Worm (Caenorhabditis elegans) whole organism, L1 larva: ENCODE data around the gene ttr-8.

ENCODE experiments used
- C04F5.9 ChIP-seq: sonication (generic microtip); optimal IDR thresholded peaks from 2 replicates; lab custom pipeline; 2016; ENCODE audit warnings: missing genetic modification characterization, missing compliant biosample characterization
- C16A3.4 ChIP-seq: fragments of 150-350 bp; optimal IDR thresholded peaks from 2 replicates; lab custom pipeline; 2014; ENCODE audit warnings: missing biosample characterization, missing genetic modification characterization
- C34B4.2 ChIP-seq: sonication (generic microtip); optimal IDR thresholded peaks from 2 replicates; lab custom pipeline; 2017; ENCODE audit warnings: mild to moderate bottlenecking, missing genetic modification characterization, missing compliant biosample characterization
- F16B12.6 ChIP-seq: fragments of 150-350 bp; optimal IDR thresholded peaks from 2 replicates; lab custom pipeline; 2014; ENCODE audit warnings: missing biosample characterization, missing genetic modification characterization
- Y116A8C.19 ChIP-seq: sonication (generic microtip); optimal IDR thresholded peaks from 2 replicates; lab custom pipeline; 2016; ENCODE audit warnings: missing compliant biosample characterization, missing genetic modification characterization, borderline replicate concordance
- aha-1 ChIP-seq: fragments of 150-350 bp; optimal IDR thresholded peaks from 2 replicates; lab custom pipeline; 2014; ENCODE audit warnings: missing biosample characterization, missing genetic modification characterization
- alr-1 ChIP-seq: fragments of 200-800 bp; sonication (Bioruptor generic); optimal IDR thresholded peaks from 2 replicates; lab custom pipeline; 2018; ENCODE audit warnings: borderline replicate concordance, mild to moderate bottlenecking, missing genetic modification characterization, missing compliant biosample characterization
- aly-2 ChIP-seq: fragments of 150-350 bp; optimal IDR thresholded peaks from 2 replicates; lab custom pipeline; 2014; ENCODE audit warnings: missing biosample characterization, missing genetic modification characterization
- ceh-82 ChIP-seq, 3 experiments: fragments of 150-350 bp in 1 of 3; sonication (generic microtip) in 2 of 3; optimal IDR thresholded peaks; 2 replicates each; lab custom pipeline; 2014 to 2017; ENCODE audit warnings: missing biosample characterization in 3 of 3, missing genetic modification characterization in 3 of 3
- ceh-88 ChIP-seq: fragments of 200-800 bp; sonication (Bioruptor generic); IDR thresholded peaks from 2 replicates; pipeline ENCODE4 v1.3.6; 2022; ENCODE audit warnings: missing genetic modification characterization, missing compliant biosample characterization
- ceh-90 ChIP-seq: sonication (generic microtip); optimal IDR thresholded peaks from 2 replicates; lab custom pipeline; 2016; ENCODE audit warnings: missing genetic modification characterization, missing compliant biosample characterization
- ces-1 ChIP-seq: fragments of 150-350 bp; optimal IDR thresholded peaks from 2 replicates; lab custom pipeline; 2014; ENCODE audit warnings: missing biosample characterization, missing genetic modification reagents, missing genetic modification characterization
- dpl-1 ChIP-seq, 3 experiments: fragments of 150-350 bp in 2 of 3; sonication (generic microtip) in 1 of 3; optimal IDR thresholded peaks; 2 replicates each; lab custom pipeline; 2014 to 2017; ENCODE audit warnings: missing biosample characterization in 3 of 3, missing genetic modification characterization in 3 of 3, missing genetic modification reagents in 3 of 3
- efl-1 ChIP-seq, 4 experiments: fragments of 150-350 bp; optimal IDR thresholded peaks in 3 of 4; peaks in 1 of 4; 1 replicate in 1 of 4; 2 replicates in 3 of 4; lab custom pipeline; 2014; ENCODE audit warnings: missing biosample characterization in 2 of 4, missing genetic modification characterization in 2 of 4, missing genetic modification reagents in 2 of 4
- egl-13 ChIP-seq: sonication (generic microtip); optimal IDR thresholded peaks from 2 replicates; lab custom pipeline; 2016; ENCODE audit warnings: missing genotype, missing genetic modification reagents, missing genetic modification characterization, missing compliant biosample characterization
- elt-2 ChIP-seq: sonication (generic microtip); optimal IDR thresholded peaks from 2 replicates; lab custom pipeline; 2016; ENCODE audit warnings: missing genetic modification characterization, mild to moderate bottlenecking, inconsistent platforms, missing compliant biosample characterization, missing genetic modification reagents
- elt-3 ChIP-seq, 6 experiments: fragments of 150-350 bp in 1 of 6; sonication (generic microtip); optimal IDR thresholded peaks; 2 replicates each; lab custom pipeline; 2017 to 2018; ENCODE audit warnings: missing biosample characterization in 6 of 6, missing genetic modification characterization in 6 of 6, inconsistent platforms in 1 of 6
- fos-1 ChIP-seq: fragments of 150-350 bp; optimal IDR thresholded peaks from 2 replicates; lab custom pipeline; 2014; ENCODE audit warnings: missing biosample characterization, missing genetic modification characterization
- hlh-17 ChIP-seq: fragments of 200-800 bp; sonication (Bioruptor generic); optimal IDR thresholded peaks from 2 replicates; lab custom pipeline; 2018; ENCODE audit warnings: missing genetic modification characterization, mild to moderate bottlenecking, missing compliant biosample characterization, moderate library complexity, borderline replicate concordance
- hpl-2 ChIP-seq: fragments of 150-350 bp; optimal IDR thresholded peaks from 2 replicates; lab custom pipeline; 2014; ENCODE audit warnings: missing biosample characterization, missing genetic modification reagents, missing genetic modification characterization
- irx-1 ChIP-seq: sonication (generic microtip); optimal IDR thresholded peaks from 2 replicates; lab custom pipeline; 2016; ENCODE audit warnings: missing genetic modification characterization, missing compliant biosample characterization
- jun-1 ChIP-seq: fragments of 150-350 bp; optimal IDR thresholded peaks from 2 replicates; lab custom pipeline; 2014; ENCODE audit warnings: missing biosample characterization, missing genetic modification reagents, missing genetic modification characterization
- lin-13 ChIP-seq: fragments of 150-350 bp; optimal IDR thresholded peaks from 2 replicates; lab custom pipeline; 2014; ENCODE audit warnings: missing biosample characterization, missing genetic modification reagents, missing genetic modification characterization
- lin-14 ChIP-seq: fragments of 200-800 bp; sonication (Bioruptor generic); optimal IDR thresholded peaks from 2 replicates; lab custom pipeline; 2018; ENCODE audit warnings: mild to moderate bottlenecking, missing genetic modification characterization, moderate library complexity, missing compliant biosample characterization
- lin-15B ChIP-seq: fragments of 150-350 bp; sonication (generic microtip); optimal IDR thresholded peaks from 3 replicates; lab custom pipeline; 2014; ENCODE audit warnings: missing biosample characterization, missing genetic modification characterization
- lir-3 ChIP-seq: sonication (generic microtip); optimal IDR thresholded peaks from 2 replicates; lab custom pipeline; 2016; ENCODE audit warnings: mild to moderate bottlenecking, missing genetic modification characterization, moderate library complexity, missing compliant biosample characterization; ENCODE audit not compliant: poor library complexity
- lsy-2 ChIP-seq, 2 experiments: fragments of 150-350 bp; optimal IDR thresholded peaks; 2 replicates each; lab custom pipeline; 2014; ENCODE audit warnings: missing biosample characterization in 2 of 2, missing genetic modification characterization in 2 of 2
- mep-1 ChIP-seq: fragments of 150-350 bp; optimal IDR thresholded peaks from 2 replicates; lab custom pipeline; 2014; ENCODE audit warnings: missing biosample characterization, missing genetic modification characterization
- nhr-11 ChIP-seq: fragments of 150-350 bp; optimal IDR thresholded peaks from 2 replicates; lab custom pipeline; 2014; ENCODE audit warnings: missing biosample characterization, missing genetic modification characterization
- nhr-12 ChIP-seq: sonication (generic microtip); optimal IDR thresholded peaks from 2 replicates; lab custom pipeline; 2017; ENCODE audit warnings: missing biosample characterization, missing genetic modification characterization
- nhr-19 ChIP-seq: fragments of 200-800 bp; sonication (Bioruptor generic); conservative IDR thresholded peaks from 2 replicates; pipeline ENCODE4 v1.3.6; 2022; ENCODE audit warnings: missing genetic modification characterization, missing compliant biosample characterization
- nhr-237 ChIP-seq: fragments of 150-350 bp; optimal IDR thresholded peaks from 2 replicates; lab custom pipeline; 2014; ENCODE audit warnings: missing biosample characterization, missing genetic modification characterization
- nhr-28 ChIP-seq: fragments of 150-350 bp; optimal IDR thresholded peaks from 2 replicates; lab custom pipeline; 2014; ENCODE audit warnings: missing biosample characterization, missing genetic modification characterization
- nhr-47 ChIP-seq: sonication (generic microtip); optimal IDR thresholded peaks from 2 replicates; lab custom pipeline; 2016; ENCODE audit warnings: mild to moderate bottlenecking, missing genetic modification characterization, moderate library complexity, missing compliant biosample characterization
- nhr-76 ChIP-seq: sonication (generic microtip); optimal IDR thresholded peaks from 2 replicates; lab custom pipeline; 2017; ENCODE audit warnings: missing biosample characterization, missing genetic modification characterization
- nhr-77 ChIP-seq: fragments of 150-350 bp; optimal IDR thresholded peaks from 2 replicates; lab custom pipeline; 2014; ENCODE audit warnings: missing biosample characterization, missing genetic modification characterization
- nhr-84 ChIP-seq: sonication (generic microtip); optimal IDR thresholded peaks from 2 replicates; lab custom pipeline; 2017; ENCODE audit warnings: missing biosample characterization, missing genetic modification characterization
- nhr-85 ChIP-seq: sonication (generic microtip); peaks from one replicate; lab custom pipeline; 2016; ENCODE audit warnings: missing genetic modification characterization, inconsistent platforms, missing compliant biosample characterization
- pag-3 ChIP-seq: sonication (generic microtip); optimal IDR thresholded peaks from 2 replicates; lab custom pipeline; 2017; ENCODE audit warnings: missing genetic modification characterization, mild to moderate bottlenecking, missing compliant biosample characterization, antibody characterized with exemption, borderline replicate concordance; ENCODE audit not compliant: insufficient read depth
- pqm-1 ChIP-seq: sonication (generic microtip); optimal IDR thresholded peaks from 3 replicates; lab custom pipeline; 2017; ENCODE audit warnings: missing biosample characterization, missing genetic modification characterization
- rnt-1 ChIP-seq: sonication (generic microtip); optimal IDR thresholded peaks from 2 replicates; lab custom pipeline; 2016; ENCODE audit warnings: mild to moderate bottlenecking, missing genetic modification characterization, moderate library complexity, missing compliant biosample characterization
- skn-1 ChIP-seq: fragments of 150-350 bp; optimal IDR thresholded peaks from 2 replicates; lab custom pipeline; 2014; ENCODE audit warnings: missing biosample characterization, missing genetic modification characterization
- snu-23 ChIP-seq: sonication (generic microtip); optimal IDR thresholded peaks from 2 replicates; lab custom pipeline; 2016; ENCODE audit warnings: missing genetic modification characterization, missing compliant biosample characterization
- sox-4 ChIP-seq: sonication (generic microtip); optimal IDR thresholded peaks from 2 replicates; lab custom pipeline; 2016; ENCODE audit warnings: missing genetic modification characterization, missing compliant biosample characterization
- swsn-7 ChIP-seq: sonication (generic microtip); optimal IDR thresholded peaks from 2 replicates; lab custom pipeline; 2016; ENCODE audit warnings: missing genetic modification characterization, missing compliant biosample characterization
- tbx-2 ChIP-seq: sonication (generic microtip); optimal IDR thresholded peaks from 2 replicates; lab custom pipeline; 2016; ENCODE audit warnings: missing genetic modification characterization, missing compliant biosample characterization
- tlp-1 ChIP-seq: fragments of 150-350 bp; optimal IDR thresholded peaks from 2 replicates; lab custom pipeline; 2014; ENCODE audit warnings: missing biosample characterization, missing genetic modification characterization
- unc-30 ChIP-seq: sonication (generic microtip); optimal IDR thresholded peaks from 2 replicates; lab custom pipeline; 2017; ENCODE audit warnings: missing biosample characterization, missing genetic modification characterization
- unc-86 ChIP-seq: sonication (generic microtip); optimal IDR thresholded peaks from 2 replicates; lab custom pipeline; 2016; ENCODE audit warnings: missing genetic modification characterization, missing compliant biosample characterization
- unc-98 ChIP-seq: fragments of 200-800 bp; sonication (Bioruptor generic); IDR thresholded peaks from 2 replicates; pipeline ENCODE4 v1.3.6; 2022; ENCODE audit warnings: missing genetic modification characterization, missing compliant biosample characterization
- xbp-1 ChIP-seq: sonication (generic microtip); optimal IDR thresholded peaks from 2 replicates; lab custom pipeline; 2016; ENCODE audit warnings: missing genetic modification characterization, missing compliant biosample characterization
- zip-4 ChIP-seq: fragments of 200-800 bp; sonication (Bioruptor generic); optimal IDR thresholded peaks from 2 replicates; lab custom pipeline; 2018; ENCODE audit warnings: mild to moderate bottlenecking, missing genetic modification characterization, moderate library complexity, missing compliant biosample characterization
- ztf-11 ChIP-seq, 2 experiments: sonication (generic microtip); optimal IDR thresholded peaks; 2 replicates each; lab custom pipeline; 2016 to 2017; ENCODE audit warnings: missing genetic modification characterization in 2 of 2, missing biosample characterization in 1 of 2, missing compliant biosample characterization in 1 of 2
- ztf-4 ChIP-seq: fragments of 150-350 bp; optimal IDR thresholded peaks from 2 replicates; lab custom pipeline; 2014; ENCODE audit warnings: missing biosample characterization, missing genetic modification characterization

Gene ttr-8

DNA sequence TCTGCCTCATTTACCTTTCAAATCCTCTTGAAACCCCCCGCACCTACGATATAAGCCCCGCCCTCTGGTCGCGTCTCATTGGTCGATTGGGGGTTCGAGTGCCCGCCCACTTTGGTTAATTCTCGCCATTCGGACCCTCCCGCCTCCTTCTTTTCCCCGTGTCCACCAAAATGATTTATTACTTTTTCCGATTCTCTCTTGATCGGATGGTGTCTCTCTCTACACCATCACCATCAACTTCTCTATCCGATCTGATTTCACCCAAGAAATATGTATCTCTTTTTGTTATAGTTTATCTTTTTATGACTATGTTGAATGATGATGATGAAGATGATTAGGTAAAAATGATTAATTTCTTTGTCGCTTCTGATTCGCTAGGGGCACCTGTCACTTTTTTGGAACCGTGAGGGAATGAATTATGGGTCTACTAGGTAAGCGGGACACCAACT lies 10.4 kb downstream of the ttr-8 start:
- TF ChIP-seq C04F5.9 (tag; lab: Kevin White, UChicago) (no peak), nhr-85 (tag; lab: Kevin White, UChicago) (peak; percentile 92), elt-2 (tag; lab: Kevin White, UChicago) (no peak), tbx-2 (tag; lab: Kevin White, UChicago) (peak; percentile 22), ceh-82 (tag; optimal IDR thresholded peaks at IDR 0.05; lab: Kevin White, UChicago) (no peak), elt-3 (tag; optimal IDR thresholded peaks at IDR 0.05; lab: Kevin White, UChicago) (no peak), aha-1 (tag; lab: Kevin White, UChicago) (no peak), C34B4.2 (no peak), hpl-2 (GFP tag; lab: Kevin White, UChicago) (no peak), ceh-90 (tag; lab: Kevin White, UChicago) (no peak), irx-1 (tag; lab: Kevin White, UChicago) (peak; percentile 53), nhr-19 (GFP tag; lab: Robert Waterston, UW) (peak; percentile 32), lin-15B (tag; lab: Kevin White, UChicago) (no peak), C16A3.4 (no peak), xbp-1 (tag; lab: Kevin White, UChicago) (no peak), zip-4 (no peak), egl-13 (no peak), lin-14 (GFP tag; lab: Kevin White, UChicago) (peak; percentile 60), nhr-237 (tag; lab: Kevin White, UChicago) (no peak), rnt-1 (tag; lab: Kevin White, UChicago) (peak; percentile 53), nhr-47 (tag; lab: Kevin White, UChicago) (no peak), alr-1 (no peak), ztf-4 (no peak), jun-1 (tag; lab: Kevin White, UChicago) (no peak), pqm-1 (no peak), snu-23 (GFP tag; lab: Kevin White, UChicago) (peak; percentile 34), skn-1 (no peak), nhr-11 (tag; lab: Kevin White, UChicago) (no peak), unc-98 (GFP tag; lab: Robert Waterston, UW) (no peak), lsy-2 (tag; optimal IDR thresholded peaks at IDR 0.05; lab: Kevin White, UChicago) (peak; percentile 63 to 69), pag-3 (tag; lab: Kevin White, UChicago) (no peak), nhr-12 (tag; lab: Kevin White, UChicago) (no peak), nhr-77 (tag; lab: Kevin White, UChicago) (no peak), ceh-88 (no peak), nhr-28 (tag; lab: Kevin White, UChicago) (no peak), ztf-11 (tag; optimal IDR thresholded peaks at IDR 0.05; lab: Kevin White, UChicago) (no peak), nhr-76 (tag; lab: Kevin White, UChicago) (no peak), sox-4 (tag; lab: Kevin White, UChicago) (no peak), dpl-1 (GFP tag; optimal IDR thresholded peaks at IDR 0.05; lab: Kevin White, UChicago) (no peak), Y116A8C.19 (tag; lab: Kevin White, UChicago) (no peak), lin-13 (no peak), efl-1 (optimal IDR thresholded peaks at IDR 0.05; lab: Kevin White, UChicago) (no peak), efl-1 (GFP tag; optimal IDR thresholded peaks at IDR 0.05 in 1 of 2; lab: Kevin White, UChicago) (no peak), hlh-17 (GFP tag; lab: Kevin White, UChicago) (no peak), nhr-84 (tag; lab: Kevin White, UChicago) (no peak), unc-30 (tag; lab: Kevin White, UChicago) (no peak), mep-1 (tag; lab: Kevin White, UChicago) (no peak), F16B12.6 (tag; lab: Kevin White, UChicago) (no peak), fos-1 (tag; lab: Kevin White, UChicago) (no peak), ces-1 (GFP tag; lab: Kevin White, UChicago) (no peak), lir-3 (tag; lab: Kevin White, UChicago) (no peak), aly-2 (tag; lab: Kevin White, UChicago) (no peak), swsn-7 (tag; lab: Kevin White, UChicago) (peak; percentile 16), unc-86 (tag; lab: Kevin White, UChicago) (no peak), tlp-1 (tag; lab: Kevin White, UChicago) (no peak)
